Worm (Caenorhabditis elegans) whole organism, late embryonic: Measurements from ENCODE around the gene ugt-66.
A peak's percentile ranks its signal among the peaks of the same experiment; 100 is the strongest.

Source experiments
- K02D7.2 ChIP-seq: sonication (generic microtip); optimal IDR thresholded peaks from 2 replicates; lab custom pipeline; 2017; ENCODE audit warnings: mild to moderate bottlenecking, missing genetic modification characterization, missing compliant biosample characterization
- K09A11.1 ChIP-seq: sonication (generic microtip); optimal IDR thresholded peaks from 2 replicates; lab custom pipeline; 2017; ENCODE audit warnings: antibody characterized with exemption, mild to moderate bottlenecking, missing genetic modification characterization, missing compliant biosample characterization; ENCODE audit not compliant: insufficient read depth
- T23F11.4 ChIP-seq: fragments of 200-800 bp; sonication (Bioruptor generic); optimal IDR thresholded peaks from 2 replicates; lab custom pipeline; 2018; ENCODE audit warnings: mild to moderate bottlenecking, missing genetic modification characterization, missing compliant biosample characterization
- ahr-1 ChIP-seq: sonication (generic microtip); optimal IDR thresholded peaks from 2 replicates; lab custom pipeline; 2016; ENCODE audit warnings: missing genetic modification characterization, missing compliant biosample characterization
- ama-1 ChIP-seq: fragments of 150-350 bp; optimal IDR thresholded peaks from 2 replicates; lab custom pipeline; 2014
- ceh-14 ChIP-seq: sonication (generic microtip); optimal IDR thresholded peaks from 2 replicates; lab custom pipeline; 2016; ENCODE audit warnings: missing genotype, missing genetic modification characterization, missing compliant biosample characterization
- ceh-2 ChIP-seq: sonication (generic microtip); optimal IDR thresholded peaks from 2 replicates; lab custom pipeline; 2016; ENCODE audit warnings: missing genotype, missing genetic modification characterization, missing compliant biosample characterization
- ceh-22 ChIP-seq: sonication (generic microtip); optimal IDR thresholded peaks from 2 replicates; lab custom pipeline; 2017; ENCODE audit warnings: missing biosample characterization, missing genetic modification characterization
- ceh-24 ChIP-seq: sonication (generic microtip); optimal IDR thresholded peaks from 2 replicates; lab custom pipeline; 2016; ENCODE audit warnings: mild to moderate bottlenecking, missing genetic modification characterization, missing compliant biosample characterization
- ceh-34 ChIP-seq: sonication (generic microtip); optimal IDR thresholded peaks from 2 replicates; lab custom pipeline; 2016; ENCODE audit warnings: mild to moderate bottlenecking, missing genetic modification characterization, missing compliant biosample characterization
- dmd-4 ChIP-seq: sonication (generic microtip); optimal IDR thresholded peaks from 2 replicates; lab custom pipeline; 2016; ENCODE audit warnings: borderline replicate concordance, missing genetic modification characterization, missing compliant biosample characterization
- dve-1 ChIP-seq: sonication (generic microtip); optimal IDR thresholded peaks from 2 replicates; lab custom pipeline; 2017; ENCODE audit warnings: antibody characterized with exemption, mild to moderate bottlenecking, missing genetic modification characterization, missing compliant biosample characterization
- elt-2 ChIP-seq: sonication (generic microtip); optimal IDR thresholded peaks from 2 replicates; lab custom pipeline; 2016; ENCODE audit warnings: missing genetic modification reagents, missing genetic modification characterization, missing compliant biosample characterization
- eyg-1 ChIP-seq: sonication (generic microtip); optimal IDR thresholded peaks from 2 replicates; lab custom pipeline; 2016; ENCODE audit warnings: missing genotype, missing genetic modification characterization, missing compliant biosample characterization
- fax-1 ChIP-seq: sonication (generic microtip); optimal IDR thresholded peaks from 2 replicates; lab custom pipeline; 2016; ENCODE audit warnings: missing genotype, missing genetic modification characterization, missing compliant biosample characterization
- fkh-10 ChIP-seq: fragments of 150-350 bp; optimal IDR thresholded peaks from 2 replicates; lab custom pipeline; 2014; ENCODE audit warnings: missing biosample characterization, missing genetic modification reagents, missing genetic modification characterization
- fkh-6 ChIP-seq: sonication (generic microtip); optimal IDR thresholded peaks from 2 replicates; lab custom pipeline; 2016; ENCODE audit warnings: missing genetic modification characterization, missing compliant biosample characterization
- gmeb-2 ChIP-seq: sonication (generic microtip); optimal IDR thresholded peaks from 2 replicates; lab custom pipeline; 2016; ENCODE audit warnings: missing genetic modification characterization, inconsistent platforms, missing compliant biosample characterization
- hlh-13 ChIP-seq: fragments of 200-800 bp; sonication (Bioruptor generic); optimal IDR thresholded peaks from 2 replicates; lab custom pipeline; 2018; ENCODE audit warnings: mild to moderate bottlenecking, missing genetic modification characterization, missing compliant biosample characterization
- hlh-15 ChIP-seq: sonication (generic microtip); optimal IDR thresholded peaks from 2 replicates; lab custom pipeline; 2016; ENCODE audit warnings: missing genetic modification characterization, missing compliant biosample characterization
- hlh-8 ChIP-seq: sonication (generic microtip); optimal IDR thresholded peaks from 2 replicates; lab custom pipeline; 2016; ENCODE audit warnings: missing genotype, missing genetic modification characterization, missing compliant biosample characterization
- madf-2 ChIP-seq: sonication (generic microtip); optimal IDR thresholded peaks from 2 replicates; lab custom pipeline; 2017; ENCODE audit warnings: missing genetic modification characterization, missing compliant biosample characterization
- nfya-1 ChIP-seq: sonication (generic microtip); optimal IDR thresholded peaks from 2 replicates; lab custom pipeline; 2017; ENCODE audit warnings: missing genetic modification characterization, mild to moderate bottlenecking, missing compliant biosample characterization, antibody characterized with exemption, moderate library complexity
- nhr-232 ChIP-seq: sonication (generic microtip); optimal IDR thresholded peaks from 2 replicates; lab custom pipeline; 2016; ENCODE audit warnings: missing genetic modification characterization, missing compliant biosample characterization
- npax-4 ChIP-seq: sonication (generic microtip); optimal IDR thresholded peaks from 2 replicates; lab custom pipeline; 2016; ENCODE audit warnings: missing genetic modification characterization, missing compliant biosample characterization
- odd-2 ChIP-seq: sonication (generic microtip); optimal IDR thresholded peaks from 2 replicates; lab custom pipeline; 2017; ENCODE audit warnings: antibody characterized with exemption, mild to moderate bottlenecking, missing genetic modification characterization, missing compliant biosample characterization
- pag-3 ChIP-seq: sonication (generic microtip); optimal IDR thresholded peaks from 2 replicates; lab custom pipeline; 2016; ENCODE audit warnings: missing compliant biosample characterization, missing genetic modification characterization, borderline replicate concordance
- pat-9 ChIP-seq: fragments of 200-800 bp; sonication (Bioruptor generic); optimal IDR thresholded peaks from 2 replicates; lab custom pipeline; 2018; ENCODE audit warnings: mild to moderate bottlenecking, missing genetic modification characterization, moderate library complexity, missing compliant biosample characterization
- pha-2 ChIP-seq: sonication (generic microtip); optimal IDR thresholded peaks from 2 replicates; lab custom pipeline; 2017; ENCODE audit warnings: mild to moderate bottlenecking, missing genetic modification characterization, missing compliant biosample characterization
- pqm-1 ChIP-seq: sonication (generic microtip); optimal IDR thresholded peaks from 2 replicates; lab custom pipeline; 2016; ENCODE audit warnings: missing genetic modification characterization, missing compliant biosample characterization
- ref-2 ChIP-seq: sonication (generic microtip); optimal IDR thresholded peaks from 2 replicates; lab custom pipeline; 2016; ENCODE audit warnings: missing genetic modification characterization, missing compliant biosample characterization
- rnt-1 ChIP-seq: sonication (generic microtip); optimal IDR thresholded peaks from 2 replicates; lab custom pipeline; 2016; ENCODE audit warnings: missing genetic modification characterization, missing compliant biosample characterization
- tbx-2 ChIP-seq: sonication (generic microtip); optimal IDR thresholded peaks from 2 replicates; lab custom pipeline; 2016; ENCODE audit warnings: missing genetic modification characterization, missing compliant biosample characterization
- tbx-7 ChIP-seq: sonication (generic microtip); optimal IDR thresholded peaks from 2 replicates; lab custom pipeline; 2016; ENCODE audit warnings: missing genotype, missing genetic modification characterization, missing compliant biosample characterization
- ttx-3 ChIP-seq: sonication (generic microtip); optimal IDR thresholded peaks from 2 replicates; lab custom pipeline; 2016; ENCODE audit warnings: missing genetic modification reagents, missing genetic modification characterization, missing compliant biosample characterization
- unc-3 ChIP-seq, 2 experiments: fragments of 200-800 bp in 1 of 2; sonication (Bioruptor generic) in 1 of 2; sonication (generic microtip) in 1 of 2; conservative IDR thresholded peaks in 1 of 2; optimal IDR thresholded peaks in 1 of 2; 2 replicates each; pipeline versions ENCODE4 v1.3.6 to Lab custom; 2016 to 2022; ENCODE audit warnings: missing compliant biosample characterization in 2 of 2, missing genetic modification characterization in 2 of 2, missing genetic modification reagents in 1 of 2
- unc-42 ChIP-seq: sonication (generic microtip); optimal IDR thresholded peaks from 2 replicates; lab custom pipeline; 2016; ENCODE audit warnings: missing genotype, missing genetic modification characterization, missing compliant biosample characterization
- unc-55 ChIP-seq: sonication (generic microtip); optimal IDR thresholded peaks from 2 replicates; lab custom pipeline; 2017; ENCODE audit warnings: missing biosample characterization, missing genetic modification reagents, missing genetic modification characterization
- unc-86 ChIP-seq: sonication (generic microtip); optimal IDR thresholded peaks from 2 replicates; lab custom pipeline; 2016; ENCODE audit warnings: missing genetic modification characterization, missing compliant biosample characterization
- zip-5 ChIP-seq: sonication (generic microtip); optimal IDR thresholded peaks from 2 replicates; lab custom pipeline; 2016; ENCODE audit warnings: missing genetic modification characterization, missing compliant biosample characterization
- ztf-16 ChIP-seq: sonication (generic microtip); optimal IDR thresholded peaks from 2 replicates; lab custom pipeline; 2017; ENCODE audit warnings: missing genetic modification characterization, missing compliant biosample characterization

The ugt-66 gene

ce11 chrIII:6154586-6154985 is 39.8 kb downstream of the ugt-66 start:
- TF ChIP-seq pat-9 (tag; lab: Kevin White, UChicago) (no peak), ztf-16 (no peak), fax-1 (tag; lab: Kevin White, UChicago) (no peak), nfya-1 (tag; lab: Kevin White, UChicago) (no peak), npax-4 (no peak), unc-55 (GFP tag; lab: Kevin White, UChicago) (no peak), pag-3 (tag; lab: Kevin White, UChicago) (no peak), fkh-10 (GFP tag; lab: Kevin White, UChicago) (no peak), madf-2 (tag; lab: Kevin White, UChicago) (no peak), unc-86 (tag; lab: Kevin White, UChicago) (no peak)

ce11 chrIII:6149467-6150072 is 44.8 kb downstream of the ugt-66 start, which contains the start of the genes wht-7 and Y42G9A.1:
wht-7 (minus strand) TSS chrIII:6149597.
Y42G9A.1 (plus strand) TSS chrIII:6149961.
- TF ChIP-seq elt-2 (tag; lab: Kevin White, UChicago) (peak; percentile 31), unc-3 (GFP tag; conservative IDR thresholded peaks at IDR 0.05; lab: Robert Waterston, UW) (no peak), unc-3 (tag; optimal IDR thresholded peaks at IDR 0.05; lab: Kevin White, UChicago) (no peak)

DNA sequence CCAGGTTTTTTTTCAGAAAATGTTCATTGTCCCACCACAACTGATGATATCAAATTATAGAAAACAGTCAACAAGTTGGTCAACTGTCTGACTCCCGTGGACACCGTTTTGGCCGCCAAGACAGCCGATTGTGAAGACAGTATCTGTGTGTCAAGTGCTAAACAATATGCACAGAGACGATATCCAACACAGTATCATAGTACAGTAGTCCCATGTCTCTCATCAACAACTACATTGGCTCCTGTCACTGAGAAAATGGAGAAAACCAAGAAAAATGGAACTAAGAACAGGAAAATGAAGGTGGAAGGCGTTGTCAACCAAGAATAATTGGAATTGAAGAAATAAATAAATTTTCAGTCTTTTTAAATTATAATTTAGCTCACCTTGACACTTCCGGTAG is 45.7 kb downstream of the ugt-66 start:
- TF ChIP-seq ahr-1 (tag; lab: Kevin White, UChicago) = no peak
- no peak for TF ChIP-seq odd-2 (tag; lab: Kevin White, UChicago)
- TF ChIP-seq ztf-16 = no peak
- no peak for TF ChIP-seq zip-5
- no peak for TF ChIP-seq ceh-14 (tag; lab: Kevin White, UChicago)
- TF ChIP-seq ref-2 (tag; lab: Kevin White, UChicago) = no peak
- TF ChIP-seq rnt-1 = no peak
- TF ChIP-seq unc-55 (GFP tag; lab: Kevin White, UChicago) = no peak
- no peak for TF ChIP-seq K09A11.1
- TF ChIP-seq ttx-3 = no peak
- TF ChIP-seq madf-2 (tag; lab: Kevin White, UChicago) = no peak

- TF ChIP-seq tbx-2 (tag; lab: Kevin White, UChicago) (no peak), eyg-1 (tag; lab: Kevin White, UChicago) (no peak), tbx-7 (tag; lab: Kevin White, UChicago) (no peak), pat-9 (tag; lab: Kevin White, UChicago) (no peak), pha-2 (no peak), ttx-3 (no peak), fkh-6 (tag; lab: Kevin White, UChicago) (no peak)
Measured at ce11 chrIII:6147903-6148302, 46.5 kb downstream of the ugt-66 start, which contains the start of gene Y42G9A.2. Y42G9A.2 (plus strand) TSS chrIII:6148186.

DNA sequence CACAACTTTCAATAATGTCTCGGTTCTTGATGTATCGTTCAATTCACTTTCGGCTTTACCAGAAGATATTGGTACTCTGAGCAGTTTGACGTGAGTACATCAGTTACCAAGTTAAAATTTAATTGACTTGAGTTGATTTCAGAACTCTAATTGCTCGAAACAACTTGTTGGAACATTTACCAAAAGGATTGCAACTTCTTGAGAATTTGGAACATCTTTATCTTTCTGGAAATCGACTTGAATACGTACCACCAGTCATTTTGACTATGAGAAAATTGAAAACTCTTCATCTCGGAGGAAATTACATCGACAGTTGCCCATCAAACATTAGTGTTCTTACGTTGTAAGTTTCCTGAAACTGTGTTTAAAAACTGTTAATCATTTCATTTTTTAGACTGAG is 47.6 kb downstream of the ugt-66 start:
- TF ChIP-seq hlh-15 (tag; lab: Kevin White, UChicago) (no peak), dmd-4 (tag; lab: Kevin White, UChicago) (no peak), pat-9 (tag; lab: Kevin White, UChicago) (no peak), ceh-34 (tag; lab: Kevin White, UChicago) (no peak)
- TF ChIP-seq, all 69 proteins: peak for 0

DNA sequence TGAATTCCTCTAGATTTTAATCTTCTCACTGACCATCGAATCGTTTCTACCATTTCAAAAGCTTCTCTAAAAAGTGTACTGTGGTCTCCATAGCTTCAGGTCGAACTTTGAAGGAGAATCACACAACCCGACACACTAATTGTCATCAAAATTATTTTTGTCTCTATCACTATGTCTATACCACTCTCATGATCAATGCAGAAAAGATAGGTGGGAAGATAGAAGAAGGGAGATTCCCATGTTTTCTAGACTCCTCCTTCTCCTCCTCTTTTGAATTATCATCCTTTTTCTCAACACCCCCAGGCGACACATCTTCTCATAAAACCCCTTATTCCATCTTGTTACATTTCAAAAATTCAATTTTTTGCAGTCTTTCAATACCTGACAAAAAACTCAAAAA is 48.5 kb downstream of the ugt-66 start, which contains the start of gene Y42G9A.3:
Gene Y42G9A.3 (plus strand): TSS at position 363 of the 400 bp plus-strand sequence.
- TF ChIP-seq pqm-1 (tag; lab: Kevin White, UChicago) = no peak
- TF ChIP-seq ama-1 = no peak
- no peak for TF ChIP-seq nhr-232 (tag; lab: Kevin White, UChicago)
- no peak for TF ChIP-seq ttx-3
- TF ChIP-seq unc-42 = no peak
- TF ChIP-seq ceh-22 (tag; lab: Kevin White, UChicago) = no peak
- TF ChIP-seq elt-2 (tag; lab: Kevin White, UChicago) = no peak
- TF ChIP-seq hlh-13 (GFP tag; lab: Kevin White, UChicago) = no peak
- no peak for TF ChIP-seq unc-86 (tag; lab: Kevin White, UChicago)
- TF ChIP-seq dve-1 (tag; lab: Kevin White, UChicago) = no peak
- TF ChIP-seq K09A11.1 = no peak
- no peak for TF ChIP-seq hlh-8
- no peak for TF ChIP-seq gmeb-2
- no peak for TF ChIP-seq K02D7.2 (tag; lab: Kevin White, UChicago)
- no peak for TF ChIP-seq ceh-24 (tag; lab: Kevin White, UChicago)
- no peak for TF ChIP-seq ceh-2 (tag; lab: Kevin White, UChicago)
- TF ChIP-seq T23F11.4 (GFP tag; lab: Kevin White, UChicago) = no peak
